Fruit fly (Drosophila melanogaster): ENCODE data around the gene Kaz1-ORFB.

- TF ChIP-seq dsf (GFP tag; optimal IDR thresholded peaks at IDR 0.05; ENCODE audit: borderline replicate concordance), result no peak
- no peak for TF ChIP-seq sv (GFP tag; optimal IDR thresholded peaks at IDR 0.05)
- no peak for TF ChIP-seq psq (GFP tag; optimal IDR thresholded peaks at IDR 0.05)
Measured at dm6 chr3L:177938-178337, 38.5 kb upstream of the Kaz1-ORFB start.

Measured in whole organism, wandering third instar larva.